Fruit fly (Drosophila melanogaster): ENCODE measurements around the gene MSAmiP.

Gene MSAmiP

dm6 chr3R:16831924-16832323, 64.2 kb downstream of the MSAmiP start:
- TF ChIP-seq Dll (optimal IDR thresholded peaks at IDR 0.05) (no peak), EcR (GFP tag; optimal IDR thresholded peaks at IDR 0.05) (no peak), pan (optimal IDR thresholded peaks at IDR 0.05) (no peak), CG8478 (optimal IDR thresholded peaks at IDR 0.05) (no peak), usp (GFP tag; optimal IDR thresholded peaks at IDR 0.05) (no peak), psq (optimal IDR thresholded peaks at IDR 0.05) (no peak)

- peak; percentile 42 for TF ChIP-seq CG8478 (optimal IDR thresholded peaks at IDR 0.05)
- no peak for TF ChIP-seq EcR (GFP tag; optimal IDR thresholded peaks at IDR 0.05)
These were observed 66.1 kb downstream of the MSAmiP start, which contains the start of gene abd-A for dm6 chr3R:16829859-16830557. Gene abd-A, minus strand, starts transcription at chr3R:16830049.

- TF ChIP-seq pan (optimal IDR thresholded peaks at IDR 0.05) = no peak
- TF ChIP-seq CG8478 (optimal IDR thresholded peaks at IDR 0.05) = no peak
- no peak for TF ChIP-seq Dll (optimal IDR thresholded peaks at IDR 0.05)
These were observed 66.9 kb downstream of the MSAmiP start for dm6 chr3R:16829158-16829557.

dm6 chr3R:16827604-16828003, 68.5 kb downstream of the MSAmiP start:
- TF ChIP-seq usp (GFP tag; optimal IDR thresholded peaks at IDR 0.05) = no peak
- TF ChIP-seq EcR (GFP tag; optimal IDR thresholded peaks at IDR 0.05) = no peak
- no peak for TF ChIP-seq CG8478 (optimal IDR thresholded peaks at IDR 0.05)
- no peak for TF ChIP-seq pan (optimal IDR thresholded peaks at IDR 0.05)
- no peak for TF ChIP-seq psq (optimal IDR thresholded peaks at IDR 0.05)
- TF ChIP-seq Dll (optimal IDR thresholded peaks at IDR 0.05) = no peak

dm6 chr3R:16827124-16827523, 69.0 kb downstream of the MSAmiP start:
- TF ChIP-seq EcR (GFP tag; optimal IDR thresholded peaks at IDR 0.05) (no peak), usp (GFP tag; optimal IDR thresholded peaks at IDR 0.05) (no peak), Dll (optimal IDR thresholded peaks at IDR 0.05) (no peak), pan (optimal IDR thresholded peaks at IDR 0.05) (no peak), CG8478 (optimal IDR thresholded peaks at IDR 0.05) (no peak), psq (optimal IDR thresholded peaks at IDR 0.05) (no peak)

dm6 chr3R:16826246-16826816, 69.8 kb downstream of the MSAmiP start:
- TF ChIP-seq usp (GFP tag; optimal IDR thresholded peaks at IDR 0.05) (no peak), EcR (GFP tag; optimal IDR thresholded peaks at IDR 0.05) (no peak), Dll (optimal IDR thresholded peaks at IDR 0.05) (no peak), CG8478 (optimal IDR thresholded peaks at IDR 0.05) (no peak), pan (optimal IDR thresholded peaks at IDR 0.05) (no peak), psq (optimal IDR thresholded peaks at IDR 0.05) (no peak)

- TF ChIP-seq pan (optimal IDR thresholded peaks at IDR 0.05) (no peak), CG8478 (optimal IDR thresholded peaks at IDR 0.05) (no peak), usp (GFP tag; optimal IDR thresholded peaks at IDR 0.05) (no peak), EcR (GFP tag; optimal IDR thresholded peaks at IDR 0.05) (no peak), psq (optimal IDR thresholded peaks at IDR 0.05) (no peak), Dll (optimal IDR thresholded peaks at IDR 0.05) (no peak)
These were observed 74.1 kb downstream of the MSAmiP start for dm6 chr3R:16822015-16822414.

- TF ChIP-seq CG8478 (optimal IDR thresholded peaks at IDR 0.05) (no peak), psq (optimal IDR thresholded peaks at IDR 0.05) (no peak), pan (optimal IDR thresholded peaks at IDR 0.05) (no peak), usp (GFP tag; optimal IDR thresholded peaks at IDR 0.05) (no peak), EcR (GFP tag; optimal IDR thresholded peaks at IDR 0.05) (no peak), Dll (optimal IDR thresholded peaks at IDR 0.05) (no peak)
These were observed 74.6 kb downstream of the MSAmiP start for dm6 chr3R:16821473-16821872.

- TF ChIP-seq Dll (optimal IDR thresholded peaks at IDR 0.05) (no peak), usp (GFP tag; optimal IDR thresholded peaks at IDR 0.05) (no peak)
These were observed 76.5 kb downstream of the MSAmiP start for dm6 chr3R:16819451-16820129.

- TF ChIP-seq psq (optimal IDR thresholded peaks at IDR 0.05) = no peak
- TF ChIP-seq EcR (GFP tag; optimal IDR thresholded peaks at IDR 0.05) = no peak
- TF ChIP-seq CG8478 (optimal IDR thresholded peaks at IDR 0.05) = no peak
- no peak for TF ChIP-seq pan (optimal IDR thresholded peaks at IDR 0.05)
- no peak for TF ChIP-seq Dll (optimal IDR thresholded peaks at IDR 0.05)
- no peak for TF ChIP-seq usp (GFP tag; optimal IDR thresholded peaks at IDR 0.05)
These were observed 78.6 kb downstream of the MSAmiP start for dm6 chr3R:16817465-16817864.

dm6 chr3R:16815728-16816127, 80.4 kb downstream of the MSAmiP start:
- TF ChIP-seq usp (GFP tag; optimal IDR thresholded peaks at IDR 0.05) (no peak), psq (optimal IDR thresholded peaks at IDR 0.05) (no peak), Dll (optimal IDR thresholded peaks at IDR 0.05) (no peak), EcR (GFP tag; optimal IDR thresholded peaks at IDR 0.05) (no peak), pan (optimal IDR thresholded peaks at IDR 0.05) (no peak), CG8478 (optimal IDR thresholded peaks at IDR 0.05) (no peak)

dm6 chr3R:16813116-16813752, 82.9 kb downstream of the MSAmiP start:
- TF ChIP-seq EcR (GFP tag; optimal IDR thresholded peaks at IDR 0.05) (no peak), psq (optimal IDR thresholded peaks at IDR 0.05) (no peak), pan (optimal IDR thresholded peaks at IDR 0.05) (no peak), Dll (optimal IDR thresholded peaks at IDR 0.05) (no peak), CG8478 (optimal IDR thresholded peaks at IDR 0.05) (no peak)
